Worm (Caenorhabditis elegans) whole organism, L4 larva: ENCODE measurements around the gene enu-3.6.

Source experiments
- F10B5.3 ChIP-seq: sonication (generic microtip); optimal IDR thresholded peaks from 2 replicates; lab custom pipeline; 2016; ENCODE audit warnings: mild to moderate bottlenecking, missing genetic modification characterization, missing compliant biosample characterization
- F44E2.7 ChIP-seq: fragments of 200-800 bp; sonication (Bioruptor generic); IDR thresholded peaks from 2 replicates; pipeline ENCODE4 v2.1.2; 2022; ENCODE audit warnings: missing genetic modification characterization, missing compliant biosample characterization
- T20F7.1 ChIP-seq: fragments of 200-800 bp; sonication (Bioruptor generic); optimal IDR thresholded peaks from 2 replicates; lab custom pipeline; 2018; ENCODE audit warnings: mild to moderate bottlenecking, missing genetic modification characterization, missing compliant biosample characterization
- T26A8.4 ChIP-seq: fragments of 200-800 bp; sonication (Bioruptor generic); IDR thresholded peaks from 2 replicates; pipeline ENCODE4 v1.3.6; 2022; ENCODE audit warnings: missing genetic modification characterization, missing compliant biosample characterization
- Y48G9A.11 ChIP-seq: fragments of 200-800 bp; sonication (Bioruptor generic); IDR thresholded peaks from 2 replicates; pipeline ENCODE4 v1.3.6; 2022; ENCODE audit warnings: missing genetic modification reagents, missing genetic modification characterization, missing compliant biosample characterization
- Y5F2A.4 ChIP-seq: fragments of 200-800 bp; sonication (Bioruptor generic); optimal IDR thresholded peaks from 2 replicates; lab custom pipeline; 2018; ENCODE audit warnings: mild to moderate bottlenecking, missing genetic modification characterization, missing compliant biosample characterization
- Y75B8A.6 ChIP-seq: fragments of 200-800 bp; sonication (Bioruptor generic); IDR thresholded peaks from 2 replicates; pipeline ENCODE4 v1.3.6; 2022; ENCODE audit warnings: missing genetic modification reagents, missing genetic modification characterization, missing compliant biosample characterization
- ZK546.5 ChIP-seq, 2 experiments: sonication (generic microtip); optimal IDR thresholded peaks; 2 replicates each; lab custom pipeline; 2017; ENCODE audit warnings: missing biosample characterization in 2 of 2, missing genetic modification characterization in 2 of 2
- aly-2 ChIP-seq: sonication (generic microtip); optimal IDR thresholded peaks from 2 replicates; lab custom pipeline; 2018; ENCODE audit warnings: missing biosample characterization, missing genetic modification characterization
- arid-1 ChIP-seq: fragments of 200-800 bp; sonication (Bioruptor generic); conservative IDR thresholded peaks from 2 replicates; pipeline ENCODE4 v1.3.6; 2022; ENCODE audit warnings: missing genetic modification reagents, missing genetic modification characterization, missing compliant biosample characterization
- attf-4 ChIP-seq: sonication (generic microtip); optimal IDR thresholded peaks from 3 replicates; lab custom pipeline; 2017; ENCODE audit warnings: missing biosample characterization, missing genetic modification characterization
- ceh-20 ChIP-seq: fragments of 200-800 bp; sonication (Bioruptor generic); IDR thresholded peaks from 2 replicates; pipeline ENCODE4 v1.3.6; 2022; ENCODE audit warnings: missing genetic modification reagents, missing genetic modification characterization, missing compliant biosample characterization
- ceh-28 ChIP-seq: fragments of 150-350 bp; optimal IDR thresholded peaks from 2 replicates; lab custom pipeline; 2014; ENCODE audit warnings: missing biosample characterization, missing genetic modification reagents, missing genetic modification characterization
- ceh-32 ChIP-seq: sonication (generic microtip); optimal IDR thresholded peaks from 2 replicates; lab custom pipeline; 2016; ENCODE audit warnings: mild to moderate bottlenecking, missing genetic modification characterization, missing compliant biosample characterization; ENCODE audit not compliant: poor library complexity
- ceh-44 ChIP-seq: fragments of 200-800 bp; sonication (Bioruptor generic); IDR thresholded peaks from 2 replicates; pipeline ENCODE4 v1.3.6; 2022; ENCODE audit warnings: missing genetic modification reagents, missing genetic modification characterization, missing compliant biosample characterization
- ceh-82 ChIP-seq: sonication (generic microtip); optimal IDR thresholded peaks from 2 replicates; lab custom pipeline; 2017; ENCODE audit warnings: missing biosample characterization, missing genetic modification characterization
- cey-2 ChIP-seq: sonication (generic microtip); optimal IDR thresholded peaks from 3 replicates; lab custom pipeline; 2017; ENCODE audit warnings: missing genetic modification characterization, mild to moderate bottlenecking, missing compliant biosample characterization, antibody characterized with exemption, borderline replicate concordance; ENCODE audit not compliant: insufficient read depth
- daf-16 ChIP-seq, 3 experiments: sonication (generic microtip); optimal IDR thresholded peaks; 2 replicates each; lab custom pipeline; 2016 to 2017; ENCODE audit warnings: missing genetic modification characterization in 3 of 3, missing genetic modification reagents in 3 of 3, mild to moderate bottlenecking in 2 of 3, missing compliant biosample characterization in 2 of 3, missing biosample characterization in 1 of 3, moderate library complexity in 1 of 3
- daf-8 ChIP-seq: fragments of 200-800 bp; sonication (Bioruptor generic); IDR thresholded peaks from 2 replicates; pipeline ENCODE4 v1.3.6; 2022; ENCODE audit warnings: missing genetic modification characterization, missing compliant biosample characterization
- dmd-6 ChIP-seq: fragments of 200-800 bp; sonication (Bioruptor generic); IDR thresholded peaks from 2 replicates; pipeline ENCODE4 v1.3.6; 2022; ENCODE audit warnings: missing genetic modification reagents, missing genetic modification characterization, missing compliant biosample characterization
- dmd-9 ChIP-seq: fragments of 200-800 bp; sonication (Bioruptor generic); IDR thresholded peaks from 2 replicates; pipeline ENCODE4 v1.3.6; 2022; ENCODE audit warnings: missing genetic modification reagents, missing genetic modification characterization, missing compliant biosample characterization
- dpl-1 ChIP-seq: fragments of 150-350 bp; optimal IDR thresholded peaks from 2 replicates; lab custom pipeline; 2014; ENCODE audit warnings: missing biosample characterization, missing genetic modification reagents, missing genetic modification characterization
- dve-1 ChIP-seq: sonication (generic microtip); optimal IDR thresholded peaks from 2 replicates; lab custom pipeline; 2017; ENCODE audit warnings: antibody characterized with exemption, mild to moderate bottlenecking, missing genetic modification characterization, missing compliant biosample characterization; ENCODE audit not compliant: insufficient read depth
- fos-1 ChIP-seq: fragments of 150-350 bp; optimal IDR thresholded peaks from 2 replicates; lab custom pipeline; 2014; ENCODE audit warnings: missing biosample characterization, missing genetic modification characterization
- gei-8 ChIP-seq: fragments of 200-800 bp; sonication (Bioruptor generic); optimal IDR thresholded peaks from 2 replicates; lab custom pipeline; 2018; ENCODE audit warnings: mild to moderate bottlenecking, missing genetic modification characterization, missing compliant biosample characterization
- hlh-11 ChIP-seq: fragments of 200-800 bp; sonication (Bioruptor generic); optimal IDR thresholded peaks from 2 replicates; lab custom pipeline; 2018; ENCODE audit warnings: mild to moderate bottlenecking, missing genetic modification characterization, missing compliant biosample characterization
- hlh-30 ChIP-seq: sonication (generic microtip); optimal IDR thresholded peaks from 2 replicates; lab custom pipeline; 2017; ENCODE audit warnings: antibody characterized with exemption, mild to moderate bottlenecking, missing genetic modification characterization, missing compliant biosample characterization; ENCODE audit not compliant: insufficient read depth
- jun-1 ChIP-seq: fragments of 150-350 bp; optimal IDR thresholded peaks from 2 replicates; lab custom pipeline; 2014; ENCODE audit warnings: missing biosample characterization, missing genetic modification reagents, missing genetic modification characterization
- lim-7 ChIP-seq: fragments of 200-800 bp; sonication (Bioruptor generic); IDR thresholded peaks from 2 replicates; pipeline ENCODE4 v1.3.6; 2022; ENCODE audit warnings: missing genetic modification characterization, missing compliant biosample characterization
- lin-13 ChIP-seq: fragments of 150-350 bp; optimal IDR thresholded peaks from 2 replicates; lab custom pipeline; 2014; ENCODE audit warnings: missing biosample characterization, missing genetic modification reagents, missing genetic modification characterization
- lir-3 ChIP-seq: sonication (generic microtip); optimal IDR thresholded peaks from 2 replicates; lab custom pipeline; 2016; ENCODE audit warnings: mild to moderate bottlenecking, missing genetic modification characterization, missing compliant biosample characterization
- mdt-29 ChIP-seq: fragments of 200-800 bp; sonication (Bioruptor generic); IDR thresholded peaks from 2 replicates; pipeline ENCODE4 v1.3.6; 2022; ENCODE audit warnings: missing genetic modification reagents, missing genetic modification characterization, missing compliant biosample characterization
- mxl-2 ChIP-seq: fragments of 200-800 bp; sonication (Bioruptor generic); conservative IDR thresholded peaks from 2 replicates; pipeline ENCODE4 v1.3.6; 2022; ENCODE audit warnings: missing genetic modification reagents, missing genetic modification characterization, missing compliant biosample characterization
- mxl-3 ChIP-seq: fragments of 200-800 bp; sonication (Bioruptor generic); optimal IDR thresholded peaks from 2 replicates; lab custom pipeline; 2018; ENCODE audit warnings: mild to moderate bottlenecking, missing genetic modification characterization, missing compliant biosample characterization
- nhr-11 ChIP-seq: fragments of 150-350 bp; optimal IDR thresholded peaks from 2 replicates; lab custom pipeline; 2014; ENCODE audit warnings: missing biosample characterization, missing genetic modification characterization
- nhr-28 ChIP-seq: fragments of 150-350 bp; optimal IDR thresholded peaks from 2 replicates; lab custom pipeline; 2014; ENCODE audit warnings: missing biosample characterization, missing genetic modification characterization
- nhr-41 ChIP-seq: fragments of 200-800 bp; sonication (Bioruptor generic); IDR thresholded peaks from 2 replicates; pipeline ENCODE4 v1.3.6; 2022; ENCODE audit warnings: missing genetic modification reagents, missing genetic modification characterization, missing compliant biosample characterization
- nhr-48 ChIP-seq: sonication (generic microtip); optimal IDR thresholded peaks from 2 replicates; lab custom pipeline; 2016; ENCODE audit warnings: mild to moderate bottlenecking, missing genetic modification characterization, missing compliant biosample characterization
- nhr-6 ChIP-seq: fragments of 150-350 bp; optimal IDR thresholded peaks from 2 replicates; lab custom pipeline; 2014; ENCODE audit warnings: missing biosample characterization, missing genetic modification characterization
- nhr-76 ChIP-seq: fragments of 150-350 bp; optimal IDR thresholded peaks from 2 replicates; lab custom pipeline; 2014; ENCODE audit warnings: missing biosample characterization, missing genetic modification characterization
- nhr-77 ChIP-seq: fragments of 150-350 bp; optimal IDR thresholded peaks from 2 replicates; lab custom pipeline; 2014; ENCODE audit warnings: missing biosample characterization, missing genetic modification characterization
- pha-4 ChIP-seq, 2 experiments: fragments of 150-350 bp in 1 of 2; fragments of 200-800 bp in 1 of 2; sonication (Bioruptor generic) in 1 of 2; IDR thresholded peaks in 1 of 2; optimal IDR thresholded peaks in 1 of 2; 2 replicates each; pipeline versions ENCODE4 v1.3.6 to Lab custom; 2014 to 2022; ENCODE audit warnings: missing genetic modification characterization in 2 of 2, missing genetic modification reagents in 2 of 2, missing biosample characterization in 1 of 2, missing compliant biosample characterization in 1 of 2
- php-3 ChIP-seq: fragments of 200-800 bp; sonication (Bioruptor generic); IDR thresholded peaks from 2 replicates; pipeline ENCODE4 v1.3.6; 2022; ENCODE audit warnings: missing genetic modification reagents, missing genetic modification characterization, missing compliant biosample characterization
- sdz-12 ChIP-seq: fragments of 200-800 bp; sonication (Bioruptor generic); optimal IDR thresholded peaks from 2 replicates; lab custom pipeline; 2018; ENCODE audit warnings: mild to moderate bottlenecking, missing genetic modification characterization, missing compliant biosample characterization
- set-16 ChIP-seq: fragments of 200-800 bp; sonication (Bioruptor generic); IDR thresholded peaks from 2 replicates; pipeline ENCODE4 v1.3.6; 2022; ENCODE audit warnings: missing genetic modification reagents, missing genetic modification characterization, missing compliant biosample characterization
- unc-39 ChIP-seq: sonication (generic microtip); optimal IDR thresholded peaks from 2 replicates; lab custom pipeline; 2017; ENCODE audit warnings: missing biosample characterization, missing genetic modification characterization
- zag-1 ChIP-seq: fragments of 150-350 bp; optimal IDR thresholded peaks from 2 replicates; lab custom pipeline; 2014; ENCODE audit warnings: missing biosample characterization, missing genetic modification characterization
- zfp-2 ChIP-seq: sonication (generic microtip); optimal IDR thresholded peaks from 2 replicates; lab custom pipeline; 2016; ENCODE audit warnings: mild to moderate bottlenecking, missing genetic modification characterization, missing compliant biosample characterization
- zip-11 ChIP-seq: fragments of 200-800 bp; sonication (Bioruptor generic); IDR thresholded peaks from 2 replicates; pipeline ENCODE4 v1.3.6; 2022; ENCODE audit warnings: missing genetic modification characterization, missing compliant biosample characterization

enu-3.6 gene

DNA sequence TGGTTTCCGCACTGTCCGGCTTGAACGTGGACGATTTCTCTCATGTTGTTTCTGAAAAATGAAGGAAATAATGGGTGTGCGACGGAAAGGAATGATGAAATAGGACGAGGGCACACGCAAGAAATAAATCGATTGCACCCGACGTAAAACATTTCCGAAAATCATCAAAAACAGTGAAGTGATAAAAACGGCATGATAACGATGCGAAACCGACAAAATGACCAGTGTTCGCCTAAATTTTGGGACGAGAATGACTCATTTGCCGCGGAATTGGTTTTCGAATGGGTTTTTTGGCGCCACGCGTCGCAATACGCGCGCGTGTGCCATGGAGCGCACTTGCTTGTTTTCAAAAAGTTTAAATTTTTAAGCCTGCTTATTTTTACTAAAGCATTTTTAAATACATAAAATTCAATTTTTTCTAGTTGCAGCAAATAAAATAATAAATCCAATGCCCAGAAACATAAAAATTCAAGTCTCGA is 7.8 kb upstream of the enu-3.6 start, which contains the start of the genes tbb-1 and rib-2 (continued):
- TF ChIP-seq hlh-30 (peak; percentile 88), F10B5.3 (tag; lab: Kevin White, UChicago) (no peak), mxl-3 (GFP tag; lab: Kevin White, UChicago) (peak; percentile 90), fos-1 (tag; lab: Kevin White, UChicago) (peak; percentile 38), unc-39 (tag; lab: Kevin White, UChicago) (no peak), T26A8.4 (GFP tag; lab: Robert Waterston, UW) (peak; percentile 65), zfp-2 (tag; lab: Kevin White, UChicago) (peak; percentile 13), aly-2 (tag; lab: Kevin White, UChicago) (no peak), dmd-6 (GFP tag; lab: Robert Waterston, UW) (peak; percentile 94), zag-1 (tag; lab: Kevin White, UChicago) (no peak), mdt-29 (GFP tag; lab: Robert Waterston, UW) (0 out of 2 replicates have a peak, but pooled peaks have one; percentile 39), Y48G9A.11 (peak; percentile 88), mxl-2 (GFP tag; lab: Robert Waterston, UW) (no peak), attf-4 (tag; lab: Kevin White, UChicago) (no peak), jun-1 (tag; lab: Kevin White, UChicago) (peak; percentile 39), lim-7 (no peak), ceh-32 (tag; lab: Kevin White, UChicago) (no peak), Y75B8A.6 (GFP tag; lab: Robert Waterston, UW) (no peak), ceh-82 (no peak), sdz-12 (no peak), nhr-28 (peak; percentile 85), ZK546.5 (tag; optimal IDR thresholded peaks at IDR 0.05; lab: Kevin White, UChicago) (no peak), ceh-44 (GFP tag; lab: Robert Waterston, UW) (0 out of 2 replicates have a peak, but pooled peaks have one; percentile 27), dmd-9 (GFP tag; lab: Robert Waterston, UW) (0 out of 2 replicates have a peak, but pooled peaks have one; percentile 32), pha-4 (GFP tag; IDR thresholded peaks at IDR 0.05; lab: Robert Waterston, UW) (peak; percentile 76), pha-4 (tag; optimal IDR thresholded peaks at IDR 0.05; lab: Kevin White, UChicago) (no peak), dve-1 (tag; lab: Kevin White, UChicago) (peak; percentile 96), nhr-41 (GFP tag; lab: Robert Waterston, UW) (peak; percentile 68; the same call in 1 of the 2 replicates), set-16 (GFP tag; lab: Robert Waterston, UW) (no peak; the same call in 1 of the 2 replicates), php-3 (GFP tag; lab: Robert Waterston, UW) (peak; percentile 99), ceh-20 (GFP tag; lab: Robert Waterston, UW) (0 out of 2 replicates have a peak, but pooled peaks have one; percentile 18), nhr-11 (peak; percentile 16), zip-11 (no peak), nhr-76 (tag; lab: Kevin White, UChicago) (no peak), lin-13 (peak; percentile 93), arid-1 (GFP tag; lab: Robert Waterston, UW) (peak; percentile 77), gei-8 (GFP tag; lab: Kevin White, UChicago) (no peak), F44E2.7 (GFP tag; lab: Robert Waterston, UW) (0 out of 2 replicates have a peak, but pooled peaks have one; percentile 27), nhr-77 (tag; lab: Kevin White, UChicago) (peak; percentile 92), ceh-28 (tag; lab: Kevin White, UChicago) (no peak), cey-2 (tag; lab: Kevin White, UChicago) (no peak), daf-16 (GFP tag; optimal IDR thresholded peaks at IDR 0.05; lab: Kevin White, UChicago) (no peak), daf-16 (tag; optimal IDR thresholded peaks at IDR 0.05; lab: Kevin White, UChicago) (peak; percentile 77), T20F7.1 (no peak), Y5F2A.4 (GFP tag; lab: Kevin White, UChicago) (no peak), nhr-6 (peak; percentile 78), nhr-48 (peak; percentile 75), hlh-11 (peak; percentile 96), dpl-1 (GFP tag; lab: Kevin White, UChicago) (peak; percentile 91), daf-8 (GFP tag; lab: Robert Waterston, UW) (no peak), lir-3 (tag; lab: Kevin White, UChicago) (no peak)
